Fruit fly (Drosophila melanogaster): ENCODE results near the gene TfIIEalpha.
A peak's percentile ranks its signal among the peaks of the same experiment; 100 is the strongest.

TfIIEalpha gene

dm6 chr3L:11720780-11721179 lies 38.9 kb downstream of the TfIIEalpha start, which contains the start of gene Bmcp (continued):
- no peak for TF ChIP-seq Neu2 (GFP tag; optimal IDR thresholded peaks at IDR 0.05; ENCODE audit: borderline replicate concordance)
- no peak for TF ChIP-seq zfh1 (GFP tag; IDR thresholded peaks at IDR 0.05)
- TF ChIP-seq slbo (GFP tag; IDR thresholded peaks at IDR 0.05): no peak
- TF ChIP-seq CG18619 (GFP tag; optimal IDR thresholded peaks at IDR 0.05): peak; percentile 1
- TF ChIP-seq gcm2 (GFP tag; optimal IDR thresholded peaks at IDR 0.05): no peak
- peak; percentile 27 for TF ChIP-seq B-H2 (GFP tag; optimal IDR thresholded peaks at IDR 0.05)
- peak; percentile 26; the same call in 1 of the 2 replicates for TF ChIP-seq vvl (GFP tag; IDR thresholded peaks at IDR 0.05)
- peak; percentile 39 for TF ChIP-seq lab (GFP tag; optimal IDR thresholded peaks at IDR 0.05)
- TF ChIP-seq CG4404 (GFP tag; IDR thresholded peaks at IDR 0.05): no peak
- peak; percentile 24 for TF ChIP-seq Lhr (GFP tag; optimal IDR thresholded peaks at IDR 0.05)
- no peak for TF ChIP-seq cas (GFP tag; IDR thresholded peaks at IDR 0.05)
- TF ChIP-seq CG4360 (GFP tag; IDR thresholded peaks at IDR 0.05): peak; percentile 76
- TF ChIP-seq BtbVII (GFP tag; optimal IDR thresholded peaks at IDR 0.05): peak; percentile 38
- no peak for TF ChIP-seq CG8388 (GFP tag; optimal IDR thresholded peaks at IDR 0.05)
- TF ChIP-seq grau (tag; optimal IDR thresholded peaks at IDR 0.05): peak; percentile 20
- TF ChIP-seq NK7.1 (GFP tag; optimal IDR thresholded peaks at IDR 0.05): no peak
- TF ChIP-seq CG34376 (GFP tag; optimal IDR thresholded peaks at IDR 0.05): no peak
- peak; percentile 90 for TF ChIP-seq Dp (GFP tag; optimal IDR thresholded peaks at IDR 0.05)
- peak; percentile 30 for TF ChIP-seq CG14710 (tag; optimal IDR thresholded peaks at IDR 0.05)
- TF ChIP-seq CG18011 (GFP tag; optimal IDR thresholded peaks at IDR 0.05): no peak
- TF ChIP-seq CoRest (tag; optimal IDR thresholded peaks at IDR 0.05): peak; percentile 35
- TF ChIP-seq CG4617 (GFP tag; optimal IDR thresholded peaks at IDR 0.05; ENCODE audit: borderline replicate concordance): peak; percentile 42
- no peak for TF ChIP-seq Nf-YA (GFP tag; IDR thresholded peaks at IDR 0.05)
- TF ChIP-seq CG10654 (GFP tag; optimal IDR thresholded peaks at IDR 0.05): no peak
- peak; percentile 12 for TF ChIP-seq CG7839 (tag; optimal IDR thresholded peaks at IDR 0.05)
- no peak for TF ChIP-seq br (optimal IDR thresholded peaks at IDR 0.05)
- peak; percentile 30 for TF ChIP-seq CG11504 (tag; optimal IDR thresholded peaks at IDR 0.05)
- TF ChIP-seq trem (tag; optimal IDR thresholded peaks at IDR 0.05): peak; percentile 29
- no peak for TF ChIP-seq twi (tag; optimal IDR thresholded peaks at IDR 0.05)
- TF ChIP-seq CG6175 (GFP tag; IDR thresholded peaks at IDR 0.05): no peak
- no peak for TF ChIP-seq zen (tag; optimal IDR thresholded peaks at IDR 0.05)
- TF ChIP-seq CrebB (tag; optimal IDR thresholded peaks at IDR 0.05): no peak
- peak in 1 of 2 experiments; percentile 90 for TF ChIP-seq Pdp1 (GFP tag; optimal IDR thresholded peaks at IDR 0.05)
- no peak for TF ChIP-seq Gsc (GFP tag; IDR thresholded peaks at IDR 0.05)
- peak; percentile 16 for TF ChIP-seq pho (GFP tag; optimal IDR thresholded peaks at IDR 0.05)
- TF ChIP-seq lov (optimal IDR thresholded peaks at IDR 0.05): no peak
- TF ChIP-seq lov (GFP tag; IDR thresholded peaks at IDR 0.05): 0 out of 3 replicates have a peak, but pooled peaks have one; percentile 63
- TF ChIP-seq CG1602 (GFP tag; optimal IDR thresholded peaks at IDR 0.05): no peak
- TF ChIP-seq CG10267 (tag; optimal IDR thresholded peaks at IDR 0.05): peak; percentile 50
- TF ChIP-seq CG1603 (tag; optimal IDR thresholded peaks at IDR 0.05): peak; percentile 46
- peak; percentile 7 for TF ChIP-seq CG18599 (GFP tag; optimal IDR thresholded peaks at IDR 0.05)
- TF ChIP-seq CG9437 (GFP tag; optimal IDR thresholded peaks at IDR 0.05): no peak
- peak; percentile 46 for TF ChIP-seq nerfin-1 (tag; optimal IDR thresholded peaks at IDR 0.05)
- no peak for TF ChIP-seq dan (GFP tag; IDR thresholded peaks at IDR 0.05)
- peak; percentile 8 for TF ChIP-seq odd (GFP tag; optimal IDR thresholded peaks at IDR 0.05)
- TF ChIP-seq ara (GFP tag; IDR thresholded peaks at IDR 0.05): no peak
- 0 out of 2 replicates have a peak, but pooled peaks have one; percentile 7 for TF ChIP-seq amos (GFP tag; IDR thresholded peaks at IDR 0.05; ENCODE audit: partially characterized antibody)
- no peak for TF ChIP-seq en (GFP tag; optimal IDR thresholded peaks at IDR 0.05)
- no peak for TF ChIP-seq CG6791 (GFP tag; IDR thresholded peaks at IDR 0.05; ENCODE audit: partially characterized antibody)
- TF ChIP-seq CG7556 (GFP tag; optimal IDR thresholded peaks at IDR 0.05): no peak
- no peak for TF ChIP-seq CG7271 (tag; optimal IDR thresholded peaks at IDR 0.05)

Measured in whole organism, embryonic.